Worm (Caenorhabditis elegans): Measurements from ENCODE around the gene igdb-2.

ce11 chrIV:12428467-12428866, 40.0 kb upstream of the igdb-2 start, which contains the start of gene col-130:
- TF ChIP-seq ets-7 (tag; optimal IDR thresholded peaks at IDR 0.05) (no peak), ama-1 (optimal IDR thresholded peaks at IDR 0.05) (no peak), hmg-4 (GFP tag; optimal IDR thresholded peaks at IDR 0.05) (no peak), B0310.2 (tag; optimal IDR thresholded peaks at IDR 0.05) (no peak), tbx-37 (GFP tag; conservative IDR thresholded peaks at IDR 0.05) (no peak), pes-1 (GFP tag; IDR thresholded peaks at IDR 0.05) (no peak), tbx-11 (GFP tag; IDR thresholded peaks at IDR 0.05) (no peak), ceh-13 (GFP tag; optimal IDR thresholded peaks at IDR 0.05) (no peak), ceh-36 (tag; optimal IDR thresholded peaks at IDR 0.05) (no peak), tra-4 (tag; optimal IDR thresholded peaks at IDR 0.05) (no peak), hnd-1 (tag; optimal IDR thresholded peaks at IDR 0.05) (no peak), scrt-1 (GFP tag; IDR thresholded peaks at IDR 0.05) (no peak)

All from whole organism, early embryonic.